Worm (Caenorhabditis elegans) whole organism, L3 larva: ENCODE measurements around the gene ugt-48.
A peak's percentile ranks its signal among the peaks of the same experiment; 100 is the strongest.

Experiments
- aly-2 ChIP-seq: fragments of 150-350 bp; optimal IDR thresholded peaks from 2 replicates; lab custom pipeline; 2014; ENCODE audit warnings: missing biosample characterization, missing genetic modification characterization
- ceh-82 ChIP-seq: fragments of 150-350 bp; optimal IDR thresholded peaks from 2 replicates; lab custom pipeline; 2014; ENCODE audit warnings: missing biosample characterization, missing genetic modification characterization
- fkh-2 ChIP-seq: fragments of 150-350 bp; optimal IDR thresholded peaks from 2 replicates; lab custom pipeline; 2014; ENCODE audit warnings: missing biosample characterization, missing genetic modification reagents, missing genetic modification characterization
- nhr-12 ChIP-seq: fragments of 150-350 bp; optimal IDR thresholded peaks from 2 replicates; lab custom pipeline; 2014; ENCODE audit warnings: missing biosample characterization, missing genetic modification characterization
- snpc-4 ChIP-seq: fragments of 150-350 bp; optimal IDR thresholded peaks from 2 replicates; lab custom pipeline; 2014; ENCODE audit warnings: missing biosample characterization, missing genetic modification characterization
- tbx-2 ChIP-seq: sonication (generic microtip); optimal IDR thresholded peaks from 2 replicates; lab custom pipeline; 2016; ENCODE audit warnings: mild to moderate bottlenecking, missing genetic modification characterization, missing compliant biosample characterization
- unc-62 ChIP-seq: fragments of 150-350 bp; sonication (generic microtip); optimal IDR thresholded peaks from 4 replicates; lab custom pipeline; 2014; ENCODE audit warnings: missing biosample characterization, missing genetic modification reagents, missing genetic modification characterization

DNA sequence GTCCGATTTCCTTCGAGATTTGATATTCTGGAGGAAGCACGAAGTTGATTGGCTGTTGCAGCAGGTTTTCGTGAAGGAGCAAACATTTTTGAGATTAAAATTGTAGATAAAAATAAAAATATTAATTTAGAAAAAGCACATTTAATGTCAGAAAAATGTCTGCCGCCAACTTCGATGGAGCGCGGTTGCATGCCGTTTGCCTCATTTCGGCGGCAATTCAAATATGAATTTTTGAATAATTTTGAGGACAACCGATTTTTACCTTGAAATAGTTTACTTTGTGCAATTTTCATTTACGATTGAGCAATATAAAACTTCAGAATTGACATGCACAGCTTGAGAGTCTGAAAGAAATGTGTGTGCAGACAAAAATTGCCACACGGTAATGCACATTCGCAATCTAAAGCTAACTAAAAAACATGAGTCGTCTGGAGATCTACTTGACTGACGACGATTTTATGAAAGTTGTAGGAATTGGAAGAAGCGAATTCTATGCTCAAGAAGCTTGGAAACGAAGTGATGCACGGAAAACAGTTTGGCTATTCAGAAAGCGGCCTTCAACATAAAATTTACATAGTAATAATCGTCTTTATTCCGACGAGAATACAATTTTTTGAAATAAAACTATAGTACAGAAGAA, 48.6 kb upstream of the ugt-48 start, which contains the start of gene zhit-1:
- TF ChIP-seq nhr-12 (tag; lab: Kevin White, UChicago) (no peak), ceh-82 (no peak), unc-62 (GFP tag; lab: Kevin White, UChicago) (no peak), snpc-4 (peak; percentile 58), fkh-2 (no peak), aly-2 (tag; lab: Kevin White, UChicago) (no peak), tbx-2 (tag; lab: Kevin White, UChicago) (no peak)
